Worm (Caenorhabditis elegans) whole organism, early embryonic: ENCODE results near the gene tbb-2.

Experiments
- B0310.2 ChIP-seq: sonication (generic microtip); optimal IDR thresholded peaks from 2 replicates; lab custom pipeline; 2016; ENCODE audit warnings: mild to moderate bottlenecking, missing genetic modification characterization, missing compliant biosample characterization
- F13C5.2 ChIP-seq: sonication (generic microtip); optimal IDR thresholded peaks from 2 replicates; lab custom pipeline; 2017; ENCODE audit warnings: mild to moderate bottlenecking, missing genetic modification characterization, inconsistent platforms, missing compliant biosample characterization
- aly-1 ChIP-seq: sonication (generic microtip); optimal IDR thresholded peaks from 2 replicates; lab custom pipeline; 2016; ENCODE audit warnings: missing genetic modification characterization, missing compliant biosample characterization
- ama-1 ChIP-seq: fragments of 150-350 bp; optimal IDR thresholded peaks from 2 replicates; lab custom pipeline; 2014
- ceh-13 ChIP-seq: fragments of 200-800 bp; sonication (Bioruptor generic); optimal IDR thresholded peaks from 2 replicates; lab custom pipeline; 2018; ENCODE audit warnings: mild to moderate bottlenecking, missing genetic modification characterization, missing compliant biosample characterization
- ceh-36 ChIP-seq: sonication (generic microtip); optimal IDR thresholded peaks from 2 replicates; lab custom pipeline; 2016; ENCODE audit warnings: missing genetic modification characterization, inconsistent platforms, missing compliant biosample characterization
- ets-7 ChIP-seq: sonication (generic microtip); optimal IDR thresholded peaks from 2 replicates; lab custom pipeline; 2016; ENCODE audit warnings: missing genotype, missing genetic modification characterization, missing compliant biosample characterization
- flt-1 ChIP-seq: fragments of 200-800 bp; sonication (Bioruptor generic); IDR thresholded peaks from 2 replicates; pipeline ENCODE4 v1.3.6; 2022; ENCODE audit warnings: missing genetic modification characterization, missing compliant biosample characterization
- hmbx-1 ChIP-seq: sonication (generic microtip); optimal IDR thresholded peaks from 2 replicates; lab custom pipeline; 2016; ENCODE audit warnings: mild to moderate bottlenecking, missing genetic modification characterization, missing compliant biosample characterization
- hmg-4 ChIP-seq: fragments of 200-800 bp; sonication (Bioruptor generic); optimal IDR thresholded peaks from 2 replicates; lab custom pipeline; 2018; ENCODE audit warnings: mild to moderate bottlenecking, missing genetic modification characterization, missing compliant biosample characterization
- hnd-1 ChIP-seq: sonication (generic microtip); optimal IDR thresholded peaks from 2 replicates; lab custom pipeline; 2016; ENCODE audit warnings: missing genetic modification characterization, missing compliant biosample characterization
- pes-1 ChIP-seq: fragments of 200-800 bp; sonication (Bioruptor generic); IDR thresholded peaks from 2 replicates; pipeline ENCODE4 v1.3.6; 2022; ENCODE audit warnings: missing genetic modification reagents, missing genetic modification characterization, missing compliant biosample characterization
- scrt-1 ChIP-seq: fragments of 200-800 bp; sonication (Bioruptor generic); IDR thresholded peaks from 2 replicates; pipeline ENCODE4 v1.3.6; 2022; ENCODE audit warnings: missing genetic modification characterization, missing compliant biosample characterization
- sea-1 ChIP-seq: fragments of 200-800 bp; sonication (Bioruptor generic); conservative IDR thresholded peaks from 2 replicates; pipeline ENCODE4 v1.3.6; 2022; ENCODE audit warnings: missing genetic modification characterization, missing compliant biosample characterization
- tbx-11 ChIP-seq: fragments of 200-800 bp; sonication (Bioruptor generic); IDR thresholded peaks from 2 replicates; pipeline ENCODE4 v1.3.6; 2022; ENCODE audit warnings: missing genetic modification characterization, missing compliant biosample characterization
- tbx-37 ChIP-seq: fragments of 200-800 bp; sonication (Bioruptor generic); conservative IDR thresholded peaks from 2 replicates; pipeline ENCODE4 v1.3.6; 2022; ENCODE audit warnings: missing genetic modification reagents, missing genetic modification characterization, missing compliant biosample characterization
- tra-4 ChIP-seq: sonication (generic microtip); optimal IDR thresholded peaks from 2 replicates; lab custom pipeline; 2017; ENCODE audit warnings: missing genetic modification characterization, missing compliant biosample characterization

tbb-2 gene

ce11 chrIII:4017527-4017926 is at the start of gene tbb-2:
TSS of gene tbb-2 (minus strand) at chrIII:4017627.
- TF ChIP-seq tra-4 (tag; lab: Kevin White, UChicago) (no peak), aly-1 (no peak), B0310.2 (tag; lab: Kevin White, UChicago) (no peak), ceh-13 (GFP tag; lab: Kevin White, UChicago) (no peak), tbx-11 (no peak)

- no peak for TF ChIP-seq tra-4 (tag; lab: Kevin White, UChicago)
- no peak for TF ChIP-seq sea-1 (GFP tag; lab: Robert Waterston, UW)
- no peak for TF ChIP-seq tbx-11
- TF ChIP-seq hmg-4 = no peak
- TF ChIP-seq ceh-36 = no peak
- TF ChIP-seq tbx-37 (GFP tag; lab: Robert Waterston, UW) = no peak
- no peak for TF ChIP-seq scrt-1 (GFP tag; lab: Robert Waterston, UW)
- TF ChIP-seq flt-1 = no peak
Measured at ce11 chrIII:4066333-4066732, 48.9 kb upstream of the tbb-2 start, which contains the start of gene unc-79. TSS of gene unc-79 (plus strand) at chrIII:4066633.

ce11 chrIII:4063724-4064123 is 46.3 kb upstream of the tbb-2 start:
- TF ChIP-seq aly-1 = no peak
- TF ChIP-seq sea-1 (GFP tag; lab: Robert Waterston, UW) = 0 out of 2 replicates have a peak, but pooled peaks have one; percentile 41
- no peak for TF ChIP-seq F13C5.2 (tag; lab: Kevin White, UChicago)
- peak; percentile 48 for TF ChIP-seq hmg-4
- no peak for TF ChIP-seq flt-1
- TF ChIP-seq B0310.2 (tag; lab: Kevin White, UChicago) = no peak

ce11 chrIII:4060856-4061383 is 43.5 kb upstream of the tbb-2 start:
- TF ChIP-seq pes-1 = peak; percentile 34; the same call in 1 of the 2 replicates
- TF ChIP-seq ceh-36 = peak; percentile 13

ce11 chrIII:4060019-4060418 is 42.6 kb upstream of the tbb-2 start, which contains the start of gene his-70:
TSS of gene his-70 (minus strand) at chrIII:4060119.
- TF ChIP-seq scrt-1 (GFP tag; lab: Robert Waterston, UW) (no peak), B0310.2 (tag; lab: Kevin White, UChicago) (no peak), hmbx-1 (no peak), tbx-11 (no peak), flt-1 (no peak), pes-1 (no peak), sea-1 (GFP tag; lab: Robert Waterston, UW) (no peak), tra-4 (tag; lab: Kevin White, UChicago) (no peak), hnd-1 (tag; lab: Kevin White, UChicago) (no peak), ceh-13 (GFP tag; lab: Kevin White, UChicago) (no peak), ceh-36 (no peak), hmg-4 (no peak)

ce11 chrIII:4058643-4059042 is 41.2 kb upstream of the tbb-2 start, which contains the start of gene his-69:
TSS of gene his-69 (minus strand) at chrIII:4058743.
- no peak for TF ChIP-seq tbx-11
- TF ChIP-seq sea-1 (GFP tag; lab: Robert Waterston, UW) = no peak
- no peak for TF ChIP-seq hmbx-1
- TF ChIP-seq tbx-37 (GFP tag; lab: Robert Waterston, UW) = no peak
- TF ChIP-seq aly-1 = no peak
- TF ChIP-seq tra-4 (tag; lab: Kevin White, UChicago) = no peak
- TF ChIP-seq flt-1 = no peak
- TF ChIP-seq ama-1 (lab: Kevin White, UChicago) = no peak
- TF ChIP-seq hmg-4 = no peak
- TF ChIP-seq ceh-36 = no peak
- TF ChIP-seq F13C5.2 (tag; lab: Kevin White, UChicago) = no peak
- no peak for TF ChIP-seq ets-7 (tag; lab: Kevin White, UChicago)
- no peak for TF ChIP-seq ceh-13 (GFP tag; lab: Kevin White, UChicago)
- no peak for TF ChIP-seq scrt-1 (GFP tag; lab: Robert Waterston, UW)
- TF ChIP-seq B0310.2 (tag; lab: Kevin White, UChicago) = no peak

- TF ChIP-seq sea-1 (GFP tag; lab: Robert Waterston, UW) (no peak), B0310.2 (tag; lab: Kevin White, UChicago) (no peak), tbx-11 (no peak), flt-1 (no peak), ets-7 (tag; lab: Kevin White, UChicago) (no peak), F13C5.2 (tag; lab: Kevin White, UChicago) (no peak), ceh-36 (no peak), ama-1 (lab: Kevin White, UChicago) (no peak), pes-1 (no peak), hmg-4 (no peak), aly-1 (no peak), tbx-37 (GFP tag; lab: Robert Waterston, UW) (no peak), hmbx-1 (no peak), tra-4 (tag; lab: Kevin White, UChicago) (no peak)
Measured at ce11 chrIII:4057894-4058293, 40.5 kb upstream of the tbb-2 start, which contains the start of gene rcq-5. TSS of gene rcq-5 (minus strand) at chrIII:4057976.

ce11 chrIII:4049150-4049549 is 31.7 kb upstream of the tbb-2 start:
- TF ChIP-seq ama-1 (lab: Kevin White, UChicago) = no peak
- TF ChIP-seq ceh-13 (GFP tag; lab: Kevin White, UChicago) = no peak
- TF ChIP-seq flt-1 = no peak
- no peak for TF ChIP-seq hmbx-1

- TF ChIP-seq tra-4 (tag; lab: Kevin White, UChicago) (no peak), hmg-4 (no peak), flt-1 (no peak), ceh-36 (no peak), pes-1 (no peak), B0310.2 (tag; lab: Kevin White, UChicago) (no peak), tbx-37 (GFP tag; lab: Robert Waterston, UW) (no peak), hmbx-1 (no peak), tbx-11 (no peak), F13C5.2 (tag; lab: Kevin White, UChicago) (no peak), ceh-13 (GFP tag; lab: Kevin White, UChicago) (no peak), aly-1 (no peak), hnd-1 (tag; lab: Kevin White, UChicago) (no peak), scrt-1 (GFP tag; lab: Robert Waterston, UW) (no peak), ama-1 (lab: Kevin White, UChicago) (no peak), sea-1 (GFP tag; lab: Robert Waterston, UW) (no peak), ets-7 (tag; lab: Kevin White, UChicago) (no peak)
Measured at ce11 chrIII:4039775-4040174, 22.3 kb upstream of the tbb-2 start.
